Worm (Caenorhabditis elegans): ENCODE results near the gene ceh-22.

DNA sequence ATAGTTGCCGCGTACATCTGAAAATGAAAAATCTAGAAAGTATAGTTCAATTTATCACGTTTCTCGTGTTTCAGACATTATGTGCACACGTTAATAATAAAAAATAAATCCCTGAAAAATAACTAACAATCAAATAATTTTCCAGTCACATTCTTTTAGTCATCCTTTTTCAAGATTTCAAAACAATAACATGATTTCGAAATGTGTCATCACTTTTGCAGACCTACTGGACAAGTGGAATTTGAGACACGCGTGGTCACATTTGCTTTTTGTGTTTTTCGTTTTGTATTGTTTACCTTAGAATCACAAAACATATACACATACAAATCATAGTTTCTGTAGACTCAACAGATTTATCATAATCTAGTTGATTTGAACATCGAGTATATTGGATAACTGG is 37.7 kb downstream of the ceh-22 start:
- TF ChIP-seq lin-13 (GFP tag; optimal IDR thresholded peaks at IDR 0.05) (no peak), F10B5.3 (tag; optimal IDR thresholded peaks at IDR 0.05) (no peak), lin-1 (GFP tag; IDR thresholded peaks at IDR 0.05) (no peak), T20F7.1 (GFP tag; optimal IDR thresholded peaks at IDR 0.05) (no peak), pqm-1 (tag; optimal IDR thresholded peaks at IDR 0.05) (no peak)
